Fruit fly (Drosophila melanogaster): ENCODE measurements around the gene CG43219.

CG43219 gene

DNA sequence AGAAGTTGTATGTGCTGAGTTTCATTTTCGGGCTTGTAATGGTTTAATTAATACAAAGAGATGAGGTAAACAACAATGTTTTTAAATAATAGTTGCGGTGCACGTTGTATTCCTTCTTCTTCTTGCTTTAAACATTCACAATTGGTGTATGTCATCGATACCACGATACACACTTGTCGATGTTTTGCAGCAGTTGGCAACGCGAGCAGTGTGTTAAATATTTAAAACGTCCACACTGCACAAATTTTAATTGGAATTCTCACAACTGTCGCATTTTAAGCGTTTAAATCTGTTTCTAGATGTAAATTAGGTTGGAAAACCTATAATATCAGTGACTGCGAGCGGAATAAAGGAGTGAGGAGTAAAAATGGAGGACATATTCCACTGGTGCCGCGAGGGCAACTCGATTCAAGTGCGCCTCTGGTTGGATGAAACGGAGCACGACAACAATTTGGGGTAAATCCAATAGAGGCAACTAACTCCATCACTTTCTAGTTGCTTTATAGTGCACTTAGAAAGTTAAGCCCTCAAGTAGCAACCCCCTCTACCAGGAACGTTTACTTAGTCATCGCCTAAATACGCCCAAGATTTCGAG is 3.4 kb upstream of the CG43219 start, which contains the start of the genes Trmt112 and Ilk (continued):
- TF ChIP-seq Dek (tag; optimal IDR thresholded peaks at IDR 0.05) (no peak), CG8924 (tag; optimal IDR thresholded peaks at IDR 0.05) (no peak), btn (GFP tag; optimal IDR thresholded peaks at IDR 0.05) (no peak), gfzf (GFP tag; optimal IDR thresholded peaks at IDR 0.05) (peak; percentile 68), sisA (GFP tag; IDR thresholded peaks at IDR 0.05) (no peak), kay (GFP tag; optimal IDR thresholded peaks at IDR 0.05) (peak; percentile 44), CG1603 (tag; optimal IDR thresholded peaks at IDR 0.05) (peak; percentile 85), sob (GFP tag; IDR thresholded peaks at IDR 0.05) (peak; percentile 35; the same call in 1 of the 2 replicates), CG11696 (GFP tag; IDR thresholded peaks at IDR 0.05) (no peak), Drgx (GFP tag; IDR thresholded peaks at IDR 0.05) (no peak), stwl (tag; optimal IDR thresholded peaks at IDR 0.05) (peak; percentile 90), sna (GFP tag; IDR thresholded peaks at IDR 0.05; ENCODE audit: partially characterized antibody) (peak; percentile 46; the same call in 1 of the 2 replicates), CG3163 (GFP tag; optimal IDR thresholded peaks at IDR 0.05) (peak; percentile 14), bowl (GFP tag; IDR thresholded peaks at IDR 0.05) (no peak), E2f2 (GFP tag; IDR thresholded peaks at IDR 0.05) (peak; percentile 80), vfl (GFP tag; optimal IDR thresholded peaks at IDR 0.05) (no peak), CG33213 (GFP tag; optimal IDR thresholded peaks at IDR 0.05) (peak; percentile 57), CG6791 (GFP tag; IDR thresholded peaks at IDR 0.05; ENCODE audit: partially characterized antibody) (peak; percentile 83), exex (tag; optimal IDR thresholded peaks at IDR 0.05) (peak; percentile 14), HmgZ (tag; optimal IDR thresholded peaks at IDR 0.05) (peak; percentile 82), Rfx (GFP tag; IDR thresholded peaks at IDR 0.05) (peak; percentile 42; the same call in 1 of the 2 replicates), knrl (GFP tag; IDR thresholded peaks at IDR 0.05; ENCODE audit: partially characterized antibody) (peak; percentile 86), CG6654 (GFP tag; optimal IDR thresholded peaks at IDR 0.05) (no peak), fu2 (GFP tag; optimal IDR thresholded peaks at IDR 0.05) (no peak), CG4854 (GFP tag; optimal IDR thresholded peaks at IDR 0.05) (peak; percentile 98), Deaf1 (tag; optimal IDR thresholded peaks at IDR 0.05) (no peak), wdn (GFP tag; IDR thresholded peaks at IDR 0.05) (no peak), CG4820 (GFP tag; optimal IDR thresholded peaks at IDR 0.05) (no peak), ato (GFP tag; IDR thresholded peaks at IDR 0.05; ENCODE audit: partially characterized antibody) (peak; percentile 85), CG10267 (tag; optimal IDR thresholded peaks at IDR 0.05) (peak; percentile 33), CG1233 (GFP tag; optimal IDR thresholded peaks at IDR 0.05) (no peak), Hr78 (GFP tag; optimal IDR thresholded peaks at IDR 0.05) (no peak), CG14860 (GFP tag; IDR thresholded peaks at IDR 0.05; ENCODE audit: partially characterized antibody) (peak; percentile 63), Bgb (GFP tag; IDR thresholded peaks at IDR 0.05; ENCODE audit: partially characterized antibody) (peak; percentile 89), Dref (GFP tag; IDR thresholded peaks at IDR 0.05) (peak; percentile 95), CG14441 (GFP tag; IDR thresholded peaks at IDR 0.05) (no peak), tin (GFP tag; optimal IDR thresholded peaks at IDR 0.05) (no peak), CG4328 (GFP tag; optimal IDR thresholded peaks at IDR 0.05) (no peak), Abd-B (GFP tag; optimal IDR thresholded peaks at IDR 0.05) (peak; percentile 79), chinmo (GFP tag; IDR thresholded peaks at IDR 0.05; ENCODE audit: partially characterized antibody) (peak; percentile 90; the same call in 3 of the 4 replicates), Sin3A (optimal IDR thresholded peaks at IDR 0.05) (peak; percentile 87), Optix (GFP tag; IDR thresholded peaks at IDR 0.05) (no peak), ase (GFP tag; IDR thresholded peaks at IDR 0.05) (no peak), Atf-2 (GFP tag; optimal IDR thresholded peaks at IDR 0.05) (no peak), CG12769 (tag; optimal IDR thresholded peaks at IDR 0.05) (peak; percentile 25), MBD-R2 (GFP tag; IDR thresholded peaks at IDR 0.05) (peak; percentile 96), emc (GFP tag; optimal IDR thresholded peaks at IDR 0.05) (no peak), lmd (GFP tag; IDR thresholded peaks at IDR 0.05) (no peak), CG9609 (GFP tag; optimal IDR thresholded peaks at IDR 0.05) (no peak), shn (GFP tag; optimal IDR thresholded peaks at IDR 0.05) (peak; percentile 9)

Measured in whole organism, embryonic.